Worm (Caenorhabditis elegans) whole organism, early embryonic: Measurements from ENCODE around the gene F35E8.1.

Source experiments
- B0310.2 ChIP-seq: sonication (generic microtip); optimal IDR thresholded peaks from 2 replicates; lab custom pipeline; 2016; ENCODE audit warnings: mild to moderate bottlenecking, missing genetic modification characterization, missing compliant biosample characterization
- F13C5.2 ChIP-seq: sonication (generic microtip); optimal IDR thresholded peaks from 2 replicates; lab custom pipeline; 2017; ENCODE audit warnings: mild to moderate bottlenecking, missing genetic modification characterization, inconsistent platforms, missing compliant biosample characterization
- aly-1 ChIP-seq: sonication (generic microtip); optimal IDR thresholded peaks from 2 replicates; lab custom pipeline; 2016; ENCODE audit warnings: missing genetic modification characterization, missing compliant biosample characterization
- ama-1 ChIP-seq: fragments of 150-350 bp; optimal IDR thresholded peaks from 2 replicates; lab custom pipeline; 2014
- ceh-13 ChIP-seq: fragments of 200-800 bp; sonication (Bioruptor generic); optimal IDR thresholded peaks from 2 replicates; lab custom pipeline; 2018; ENCODE audit warnings: mild to moderate bottlenecking, missing genetic modification characterization, missing compliant biosample characterization
- ceh-36 ChIP-seq: sonication (generic microtip); optimal IDR thresholded peaks from 2 replicates; lab custom pipeline; 2016; ENCODE audit warnings: missing genetic modification characterization, inconsistent platforms, missing compliant biosample characterization
- ets-7 ChIP-seq: sonication (generic microtip); optimal IDR thresholded peaks from 2 replicates; lab custom pipeline; 2016; ENCODE audit warnings: missing genotype, missing genetic modification characterization, missing compliant biosample characterization
- flt-1 ChIP-seq: fragments of 200-800 bp; sonication (Bioruptor generic); IDR thresholded peaks from 2 replicates; pipeline ENCODE4 v1.3.6; 2022; ENCODE audit warnings: missing genetic modification characterization, missing compliant biosample characterization
- hmbx-1 ChIP-seq: sonication (generic microtip); optimal IDR thresholded peaks from 2 replicates; lab custom pipeline; 2016; ENCODE audit warnings: mild to moderate bottlenecking, missing genetic modification characterization, missing compliant biosample characterization
- hmg-4 ChIP-seq: fragments of 200-800 bp; sonication (Bioruptor generic); optimal IDR thresholded peaks from 2 replicates; lab custom pipeline; 2018; ENCODE audit warnings: mild to moderate bottlenecking, missing genetic modification characterization, missing compliant biosample characterization
- hnd-1 ChIP-seq: sonication (generic microtip); optimal IDR thresholded peaks from 2 replicates; lab custom pipeline; 2016; ENCODE audit warnings: missing genetic modification characterization, missing compliant biosample characterization
- pes-1 ChIP-seq: fragments of 200-800 bp; sonication (Bioruptor generic); IDR thresholded peaks from 2 replicates; pipeline ENCODE4 v1.3.6; 2022; ENCODE audit warnings: missing genetic modification reagents, missing genetic modification characterization, missing compliant biosample characterization
- scrt-1 ChIP-seq: fragments of 200-800 bp; sonication (Bioruptor generic); IDR thresholded peaks from 2 replicates; pipeline ENCODE4 v1.3.6; 2022; ENCODE audit warnings: missing genetic modification characterization, missing compliant biosample characterization
- sea-1 ChIP-seq: fragments of 200-800 bp; sonication (Bioruptor generic); conservative IDR thresholded peaks from 2 replicates; pipeline ENCODE4 v1.3.6; 2022; ENCODE audit warnings: missing genetic modification characterization, missing compliant biosample characterization
- tbx-11 ChIP-seq: fragments of 200-800 bp; sonication (Bioruptor generic); IDR thresholded peaks from 2 replicates; pipeline ENCODE4 v1.3.6; 2022; ENCODE audit warnings: missing genetic modification characterization, missing compliant biosample characterization
- tbx-37 ChIP-seq: fragments of 200-800 bp; sonication (Bioruptor generic); conservative IDR thresholded peaks from 2 replicates; pipeline ENCODE4 v1.3.6; 2022; ENCODE audit warnings: missing genetic modification reagents, missing genetic modification characterization, missing compliant biosample characterization
- tra-4 ChIP-seq: sonication (generic microtip); optimal IDR thresholded peaks from 2 replicates; lab custom pipeline; 2017; ENCODE audit warnings: missing genetic modification characterization, missing compliant biosample characterization

The F35E8.1 gene

DNA sequence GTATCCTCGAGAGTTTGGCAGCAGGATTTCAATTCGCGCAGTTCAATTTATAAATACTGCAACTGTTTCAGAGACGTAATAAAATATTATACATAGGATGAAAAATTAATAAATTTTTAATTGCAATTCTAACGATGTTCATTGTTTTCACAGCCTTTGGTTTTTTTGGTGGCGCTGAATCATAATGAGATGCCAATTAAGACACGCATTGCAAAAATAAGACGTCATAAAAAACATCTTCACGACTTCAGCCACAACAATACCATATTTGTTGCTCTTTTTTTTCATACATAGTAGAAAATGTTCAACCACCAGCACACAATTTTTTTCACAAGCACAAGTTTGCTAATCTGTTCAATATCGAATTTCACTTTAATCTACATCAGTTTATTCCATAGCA lies 33.2 kb downstream of the F35E8.1 start, which contains the start of gene str-56:
Gene str-56, plus strand, starts transcription at position 301 of the 400 bp plus-strand sequence.
- TF ChIP-seq flt-1: no peak
- no peak for TF ChIP-seq pes-1 (GFP tag; lab: Robert Waterston, UW)
- TF ChIP-seq ama-1 (lab: Kevin White, UChicago): no peak
- TF ChIP-seq hmbx-1 (tag; lab: Kevin White, UChicago): no peak
- no peak for TF ChIP-seq scrt-1 (GFP tag; lab: Robert Waterston, UW)
- TF ChIP-seq hnd-1: no peak
- TF ChIP-seq hmg-4: no peak
- TF ChIP-seq tra-4: no peak
- no peak for TF ChIP-seq F13C5.2
- no peak for TF ChIP-seq B0310.2 (tag; lab: Kevin White, UChicago)
- TF ChIP-seq tbx-37 (GFP tag; lab: Robert Waterston, UW): no peak
- TF ChIP-seq sea-1 (GFP tag; lab: Robert Waterston, UW): no peak
- no peak for TF ChIP-seq aly-1
- TF ChIP-seq ceh-36 (tag; lab: Kevin White, UChicago): no peak

DNA sequence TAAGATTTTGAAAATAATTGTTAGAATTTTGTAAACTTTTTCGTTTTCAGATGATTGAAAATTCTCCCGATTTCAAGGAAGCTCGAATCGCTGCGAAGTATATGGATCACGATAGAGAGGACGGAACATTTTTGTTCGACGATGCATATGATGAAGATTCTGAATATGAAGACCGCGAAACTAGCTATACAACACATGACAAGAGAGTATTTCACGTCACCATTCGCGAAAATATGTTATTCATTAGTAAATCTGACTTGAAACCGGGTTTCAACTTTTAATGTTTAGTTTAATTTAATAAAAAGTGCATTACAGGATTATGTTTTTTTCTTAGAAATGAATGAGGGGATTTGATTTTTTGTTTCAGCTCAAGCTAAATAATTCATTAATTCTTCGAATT lies 35.1 kb downstream of the F35E8.1 start, which contains the start of gene str-57:
Gene str-57, plus strand, starts transcription at position 301 of the 400 bp plus-strand sequence.
- TF ChIP-seq aly-1 (no peak), tbx-37 (GFP tag; lab: Robert Waterston, UW) (no peak), B0310.2 (tag; lab: Kevin White, UChicago) (no peak), ceh-36 (tag; lab: Kevin White, UChicago) (no peak), flt-1 (no peak), tra-4 (no peak), hnd-1 (no peak), scrt-1 (GFP tag; lab: Robert Waterston, UW) (no peak), F13C5.2 (no peak), hmg-4 (no peak), pes-1 (GFP tag; lab: Robert Waterston, UW) (no peak), hmbx-1 (tag; lab: Kevin White, UChicago) (no peak), sea-1 (GFP tag; lab: Robert Waterston, UW) (no peak), tbx-11 (GFP tag; lab: Robert Waterston, UW) (no peak), ceh-13 (no peak), ets-7 (no peak)

DNA sequence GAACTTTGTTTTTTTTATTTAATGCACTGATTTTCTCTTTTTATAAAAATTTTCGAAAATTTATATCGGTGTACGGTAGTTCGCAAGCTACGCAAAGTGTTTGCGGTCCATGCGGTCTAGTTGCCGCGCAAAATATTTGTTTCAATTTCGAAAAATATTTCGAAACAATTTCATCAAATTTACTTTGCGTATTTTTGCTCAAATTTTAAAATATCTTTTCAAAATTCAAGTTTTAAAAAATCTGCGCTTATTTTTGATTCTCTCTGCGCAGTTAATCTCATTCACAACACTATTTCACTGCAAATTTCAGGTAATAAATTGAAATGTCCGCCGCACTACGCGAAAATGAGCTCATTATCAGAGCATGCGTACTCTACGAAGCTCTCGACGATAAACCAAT lies 38.1 kb downstream of the F35E8.1 start, which contains the start of gene fbxa-197:
Gene fbxa-197, plus strand, starts transcription at position 301 of the 400 bp plus-strand sequence.
- TF ChIP-seq pes-1 (GFP tag; lab: Robert Waterston, UW): no peak
- no peak for TF ChIP-seq F13C5.2
- TF ChIP-seq tbx-37 (GFP tag; lab: Robert Waterston, UW): no peak
- TF ChIP-seq scrt-1 (GFP tag; lab: Robert Waterston, UW): no peak
- no peak for TF ChIP-seq hnd-1
- no peak for TF ChIP-seq flt-1
- TF ChIP-seq ama-1 (lab: Kevin White, UChicago): no peak
- no peak for TF ChIP-seq ceh-36 (tag; lab: Kevin White, UChicago)
- no peak for TF ChIP-seq hmg-4
- no peak for TF ChIP-seq hmbx-1 (tag; lab: Kevin White, UChicago)
- no peak for TF ChIP-seq tra-4
- no peak for TF ChIP-seq sea-1 (GFP tag; lab: Robert Waterston, UW)
- TF ChIP-seq ets-7: no peak
- no peak for TF ChIP-seq ceh-13
- no peak for TF ChIP-seq B0310.2 (tag; lab: Kevin White, UChicago)
- no peak for TF ChIP-seq aly-1
- TF ChIP-seq tbx-11 (GFP tag; lab: Robert Waterston, UW): no peak

ce11 chrV:15865839-15866238 lies 39.6 kb downstream of the F35E8.1 start, which contains the start of gene srh-293:
Gene srh-293, plus strand, starts transcription at chrV:15866139.
- TF ChIP-seq tbx-11 (GFP tag; lab: Robert Waterston, UW): no peak
- TF ChIP-seq aly-1: no peak
- TF ChIP-seq scrt-1 (GFP tag; lab: Robert Waterston, UW): no peak
- no peak for TF ChIP-seq hmbx-1 (tag; lab: Kevin White, UChicago)
- no peak for TF ChIP-seq sea-1 (GFP tag; lab: Robert Waterston, UW)
- no peak for TF ChIP-seq hmg-4
- no peak for TF ChIP-seq ceh-13
- TF ChIP-seq F13C5.2: no peak
- TF ChIP-seq ceh-36 (tag; lab: Kevin White, UChicago): no peak
- TF ChIP-seq ama-1 (lab: Kevin White, UChicago): no peak
- TF ChIP-seq tra-4: no peak
- no peak for TF ChIP-seq hnd-1
- TF ChIP-seq ets-7: no peak
- TF ChIP-seq pes-1 (GFP tag; lab: Robert Waterston, UW): no peak

ce11 chrV:15863042-15863441 lies 42.4 kb downstream of the F35E8.1 start, which contains the start of gene srh-299:
Gene srh-299, plus strand, starts transcription at chrV:15863342.
- TF ChIP-seq sea-1 (GFP tag; lab: Robert Waterston, UW): no peak
- no peak for TF ChIP-seq hmg-4
- no peak for TF ChIP-seq scrt-1 (GFP tag; lab: Robert Waterston, UW)
- TF ChIP-seq pes-1 (GFP tag; lab: Robert Waterston, UW): no peak
- no peak for TF ChIP-seq F13C5.2
- no peak for TF ChIP-seq aly-1
- TF ChIP-seq flt-1: no peak
- no peak for TF ChIP-seq ceh-13
- TF ChIP-seq ama-1 (lab: Kevin White, UChicago): no peak
- TF ChIP-seq tra-4: no peak

- TF ChIP-seq sea-1 (GFP tag; lab: Robert Waterston, UW): no peak
- no peak for TF ChIP-seq tra-4
- no peak for TF ChIP-seq hnd-1
- TF ChIP-seq hmg-4: no peak
Measured at ce11 chrV:15862599-15862998, 42.8 kb downstream of the F35E8.1 start, which contains the start of gene srz-12. Gene srz-12, minus strand, starts transcription at chrV:15862699.

DNA sequence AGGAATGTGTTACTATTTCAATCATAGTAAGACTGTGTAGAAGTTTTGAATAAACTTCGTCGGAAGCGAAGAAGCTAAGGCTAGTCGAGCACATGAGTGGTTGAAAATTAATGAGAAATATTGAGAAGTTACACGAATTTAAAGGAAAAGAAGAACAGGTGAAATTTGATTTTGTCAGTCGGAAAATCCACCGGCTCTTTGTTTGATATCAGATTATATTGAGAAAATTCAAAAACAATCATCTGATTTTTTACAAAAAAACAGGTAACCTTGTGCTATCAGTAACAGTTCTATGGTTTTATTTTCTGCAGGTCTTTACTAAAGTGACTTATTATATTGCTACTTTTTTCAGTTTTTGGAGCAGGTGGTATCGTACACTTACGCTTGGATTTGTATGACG lies 47.1 kb downstream of the F35E8.1 start, which contains the start of gene srh-148:
Gene srh-148, minus strand, starts transcription at position 101 of the 400 bp plus-strand sequence.
- no peak for TF ChIP-seq flt-1
